Worm (Caenorhabditis elegans): Measurements from ENCODE around the gene epi-1.

- TF ChIP-seq unc-39 (tag; optimal IDR thresholded peaks at IDR 0.05) (no peak), lsy-2 (tag; optimal IDR thresholded peaks at IDR 0.05) (no peak), lin-13 (tag; optimal IDR thresholded peaks at IDR 0.05) (no peak)
These were observed 49.7 kb downstream of the epi-1 start, which contains the start of gene ncx-3 for ce11 chrIV:10716348-10716747.

All from whole organism, mixed stage, embryonic.